Worm (Caenorhabditis elegans) whole organism, L4 larva: ENCODE measurements around the gene col-96.

Experiments
- D1046.2 ChIP-seq: fragments of 200-800 bp; sonication (Bioruptor generic); IDR thresholded peaks from 2 replicates; pipeline ENCODE4 v1.3.6; 2022; ENCODE audit warnings: missing genetic modification characterization, missing compliant biosample characterization
- F37D6.2 ChIP-seq: sonication (generic microtip); optimal IDR thresholded peaks from 2 replicates; lab custom pipeline; 2016; ENCODE audit warnings: mild to moderate bottlenecking, missing genetic modification characterization, missing compliant biosample characterization
- F49E8.2 ChIP-seq: sonication (generic microtip); optimal IDR thresholded peaks from 2 replicates; lab custom pipeline; 2016; ENCODE audit warnings: missing compliant biosample characterization, mild to moderate bottlenecking, missing genetic modification characterization, borderline replicate concordance
- R02D3.7 ChIP-seq: fragments of 150-350 bp; sonication (generic microtip); optimal IDR thresholded peaks from 3 replicates; lab custom pipeline; 2014; ENCODE audit warnings: missing biosample characterization, missing genetic modification characterization
- T26A8.4 ChIP-seq: fragments of 200-800 bp; sonication (Bioruptor generic); IDR thresholded peaks from 2 replicates; pipeline ENCODE4 v1.3.6; 2022; ENCODE audit warnings: missing genetic modification characterization, missing compliant biosample characterization
- ZK546.5 ChIP-seq, 2 experiments: sonication (generic microtip); optimal IDR thresholded peaks; 2 replicates each; lab custom pipeline; 2017; ENCODE audit warnings: missing biosample characterization in 2 of 2, missing genetic modification characterization in 2 of 2
- attf-4 ChIP-seq: sonication (generic microtip); optimal IDR thresholded peaks from 3 replicates; lab custom pipeline; 2017; ENCODE audit warnings: missing biosample characterization, missing genetic modification characterization
- ceh-20 ChIP-seq: fragments of 200-800 bp; sonication (Bioruptor generic); IDR thresholded peaks from 2 replicates; pipeline ENCODE4 v1.3.6; 2022; ENCODE audit warnings: missing genetic modification reagents, missing genetic modification characterization, missing compliant biosample characterization
- ceh-44 ChIP-seq: fragments of 200-800 bp; sonication (Bioruptor generic); IDR thresholded peaks from 2 replicates; pipeline ENCODE4 v1.3.6; 2022; ENCODE audit warnings: missing genetic modification reagents, missing genetic modification characterization, missing compliant biosample characterization
- ceh-62 ChIP-seq: sonication (generic microtip); optimal IDR thresholded peaks from 2 replicates; lab custom pipeline; 2017; ENCODE audit warnings: missing biosample characterization, missing genetic modification characterization
- ctbp-1 ChIP-seq: fragments of 200-800 bp; sonication (Bioruptor generic); IDR thresholded peaks from 2 replicates; pipeline ENCODE4 v1.3.6; 2022; ENCODE audit warnings: missing genetic modification reagents, missing genetic modification characterization, missing compliant biosample characterization
- daf-16 ChIP-seq, 3 experiments: sonication (generic microtip); optimal IDR thresholded peaks; 2 replicates each; lab custom pipeline; 2016 to 2017; ENCODE audit warnings: missing genetic modification characterization in 3 of 3, missing genetic modification reagents in 3 of 3, mild to moderate bottlenecking in 2 of 3, missing compliant biosample characterization in 2 of 3, missing biosample characterization in 1 of 3, moderate library complexity in 1 of 3
- daf-19 ChIP-seq: fragments of 200-800 bp; sonication (Bioruptor generic); conservative IDR thresholded peaks from 2 replicates; pipeline ENCODE4 v1.3.6; 2022; ENCODE audit warnings: missing genetic modification characterization, missing compliant biosample characterization
- dmd-6 ChIP-seq: fragments of 200-800 bp; sonication (Bioruptor generic); IDR thresholded peaks from 2 replicates; pipeline ENCODE4 v1.3.6; 2022; ENCODE audit warnings: missing genetic modification reagents, missing genetic modification characterization, missing compliant biosample characterization
- dpl-1 ChIP-seq: fragments of 150-350 bp; optimal IDR thresholded peaks from 2 replicates; lab custom pipeline; 2014; ENCODE audit warnings: missing biosample characterization, missing genetic modification reagents, missing genetic modification characterization
- dve-1 ChIP-seq: sonication (generic microtip); optimal IDR thresholded peaks from 2 replicates; lab custom pipeline; 2017; ENCODE audit warnings: antibody characterized with exemption, mild to moderate bottlenecking, missing genetic modification characterization, missing compliant biosample characterization; ENCODE audit not compliant: insufficient read depth
- fkh-10 ChIP-seq: fragments of 150-350 bp; optimal IDR thresholded peaks from 2 replicates; lab custom pipeline; 2014; ENCODE audit warnings: missing biosample characterization, missing genetic modification reagents, missing genetic modification characterization
- hif-1 ChIP-seq, 2 experiments: sonication (generic microtip); optimal IDR thresholded peaks; 2 replicates each; lab custom pipeline; 2016 to 2017; ENCODE audit warnings: missing compliant biosample characterization in 2 of 2, missing genetic modification characterization in 2 of 2, missing genetic modification reagents in 2 of 2, missing genotype in 2 of 2, mild to moderate bottlenecking in 1 of 2
- hlh-11 ChIP-seq: fragments of 200-800 bp; sonication (Bioruptor generic); optimal IDR thresholded peaks from 2 replicates; lab custom pipeline; 2018; ENCODE audit warnings: mild to moderate bottlenecking, missing genetic modification characterization, missing compliant biosample characterization
- hmg-1.1 ChIP-seq: fragments of 200-800 bp; sonication (Bioruptor generic); IDR thresholded peaks from 2 replicates; pipeline ENCODE4 v1.3.6; 2022; ENCODE audit warnings: missing genetic modification reagents, missing genetic modification characterization, missing compliant biosample characterization
- jun-1 ChIP-seq: fragments of 150-350 bp; optimal IDR thresholded peaks from 2 replicates; lab custom pipeline; 2014; ENCODE audit warnings: missing biosample characterization, missing genetic modification reagents, missing genetic modification characterization
- lin-1 ChIP-seq: fragments of 200-800 bp; sonication (Bioruptor generic); IDR thresholded peaks from 2 replicates; pipeline ENCODE4 v1.3.6; 2022; ENCODE audit warnings: missing genetic modification reagents, missing genetic modification characterization, missing compliant biosample characterization
- lin-39 ChIP-seq: fragments of 150-350 bp; optimal IDR thresholded peaks from 2 replicates; lab custom pipeline; 2014; ENCODE audit warnings: missing biosample characterization, missing genetic modification reagents, missing genetic modification characterization
- madf-5 ChIP-seq, 2 experiments: fragments of 200-800 bp; sonication (Bioruptor generic); IDR thresholded peaks; 2 replicates each; pipeline ENCODE4 v1.3.6; 2022; ENCODE audit warnings: missing compliant biosample characterization in 2 of 2, missing genetic modification characterization in 2 of 2
- mdl-1 ChIP-seq, 2 experiments: fragments of 150-350 bp in 1 of 2; sonication (generic microtip) in 1 of 2; optimal IDR thresholded peaks; 2 replicates each; lab custom pipeline; 2014 to 2017; ENCODE audit warnings: missing biosample characterization in 2 of 2, missing genetic modification characterization in 2 of 2
- mdt-29 ChIP-seq: fragments of 200-800 bp; sonication (Bioruptor generic); IDR thresholded peaks from 2 replicates; pipeline ENCODE4 v1.3.6; 2022; ENCODE audit warnings: missing genetic modification reagents, missing genetic modification characterization, missing compliant biosample characterization
- mep-1 ChIP-seq: fragments of 150-350 bp; sonication (generic microtip); optimal IDR thresholded peaks from 3 replicates; lab custom pipeline; 2014; ENCODE audit warnings: missing biosample characterization, missing genetic modification characterization
- mes-2 ChIP-seq: sonication (generic microtip); optimal IDR thresholded peaks from 2 replicates; lab custom pipeline; 2016; ENCODE audit warnings: missing genotype, mild to moderate bottlenecking, missing genetic modification characterization, missing compliant biosample characterization; ENCODE audit not compliant: poor library complexity, severe bottlenecking
- mxl-3 ChIP-seq: fragments of 200-800 bp; sonication (Bioruptor generic); optimal IDR thresholded peaks from 2 replicates; lab custom pipeline; 2018; ENCODE audit warnings: mild to moderate bottlenecking, missing genetic modification characterization, missing compliant biosample characterization
- nhr-10 ChIP-seq: fragments of 150-350 bp; optimal IDR thresholded peaks from 2 replicates; lab custom pipeline; 2014; ENCODE audit warnings: missing biosample characterization, missing genetic modification characterization
- nhr-102 ChIP-seq: sonication (generic microtip); optimal IDR thresholded peaks from 2 replicates; lab custom pipeline; 2016; ENCODE audit warnings: mild to moderate bottlenecking, missing genetic modification characterization, moderate library complexity, missing compliant biosample characterization
- nhr-11 ChIP-seq: fragments of 150-350 bp; optimal IDR thresholded peaks from 2 replicates; lab custom pipeline; 2014; ENCODE audit warnings: missing biosample characterization, missing genetic modification characterization
- nhr-111 ChIP-seq: fragments of 200-800 bp; sonication (Bioruptor generic); optimal IDR thresholded peaks from 2 replicates; lab custom pipeline; 2018; ENCODE audit warnings: mild to moderate bottlenecking, missing genetic modification characterization, missing compliant biosample characterization
- nhr-28 ChIP-seq: fragments of 150-350 bp; optimal IDR thresholded peaks from 2 replicates; lab custom pipeline; 2014; ENCODE audit warnings: missing biosample characterization, missing genetic modification characterization
- nhr-42 ChIP-seq: fragments of 200-800 bp; sonication (Bioruptor generic); IDR thresholded peaks from 2 replicates; pipeline ENCODE4 v1.3.6; 2022; ENCODE audit warnings: missing genetic modification characterization, missing compliant biosample characterization
- nhr-48 ChIP-seq: sonication (generic microtip); optimal IDR thresholded peaks from 2 replicates; lab custom pipeline; 2016; ENCODE audit warnings: mild to moderate bottlenecking, missing genetic modification characterization, missing compliant biosample characterization
- nhr-6 ChIP-seq: fragments of 150-350 bp; optimal IDR thresholded peaks from 2 replicates; lab custom pipeline; 2014; ENCODE audit warnings: missing biosample characterization, missing genetic modification characterization
- nhr-76 ChIP-seq: fragments of 150-350 bp; optimal IDR thresholded peaks from 2 replicates; lab custom pipeline; 2014; ENCODE audit warnings: missing biosample characterization, missing genetic modification characterization
- nhr-77 ChIP-seq: fragments of 150-350 bp; optimal IDR thresholded peaks from 2 replicates; lab custom pipeline; 2014; ENCODE audit warnings: missing biosample characterization, missing genetic modification characterization
- pha-4 ChIP-seq, 2 experiments: fragments of 150-350 bp in 1 of 2; fragments of 200-800 bp in 1 of 2; sonication (Bioruptor generic) in 1 of 2; IDR thresholded peaks in 1 of 2; optimal IDR thresholded peaks in 1 of 2; 2 replicates each; pipeline versions ENCODE4 v1.3.6 to Lab custom; 2014 to 2022; ENCODE audit warnings: missing genetic modification characterization in 2 of 2, missing genetic modification reagents in 2 of 2, missing biosample characterization in 1 of 2, missing compliant biosample characterization in 1 of 2
- pqm-1 ChIP-seq: sonication (generic microtip); optimal IDR thresholded peaks from 2 replicates; lab custom pipeline; 2017; ENCODE audit warnings: missing biosample characterization, missing genetic modification characterization
- saeg-2 ChIP-seq: fragments of 200-800 bp; sonication (Bioruptor generic); IDR thresholded peaks from 2 replicates; pipeline ENCODE4 v1.3.6; 2022; ENCODE audit warnings: missing genetic modification reagents, missing genetic modification characterization, missing compliant biosample characterization
- sdz-12 ChIP-seq: fragments of 200-800 bp; sonication (Bioruptor generic); optimal IDR thresholded peaks from 2 replicates; lab custom pipeline; 2018; ENCODE audit warnings: mild to moderate bottlenecking, missing genetic modification characterization, missing compliant biosample characterization
- skn-1 ChIP-seq: fragments of 150-350 bp; optimal IDR thresholded peaks from 2 replicates; lab custom pipeline; 2014; ENCODE audit warnings: missing biosample characterization, missing genetic modification characterization
- snpc-4 ChIP-seq: fragments of 150-350 bp; optimal IDR thresholded peaks from 2 replicates; lab custom pipeline; 2014; ENCODE audit warnings: missing biosample characterization, missing genetic modification characterization
- spr-3 ChIP-seq: fragments of 200-800 bp; sonication (Bioruptor generic); optimal IDR thresholded peaks from 2 replicates; lab custom pipeline; 2018; ENCODE audit warnings: mild to moderate bottlenecking, missing genetic modification characterization, missing compliant biosample characterization
- vab-7 ChIP-seq: fragments of 200-800 bp; sonication (Bioruptor generic); IDR thresholded peaks from 2 replicates; pipeline ENCODE4 v1.3.6; 2022; ENCODE audit warnings: missing genetic modification reagents, missing genetic modification characterization, missing compliant biosample characterization
- zfp-3 ChIP-seq: fragments of 200-800 bp; sonication (Bioruptor generic); conservative IDR thresholded peaks from 2 replicates; pipeline ENCODE4 v1.3.6; 2022; ENCODE audit warnings: missing genetic modification reagents, missing genetic modification characterization, missing compliant biosample characterization
- zip-2 ChIP-seq: fragments of 150-350 bp; optimal IDR thresholded peaks from 2 replicates; lab custom pipeline; 2014; ENCODE audit warnings: missing biosample characterization, missing genetic modification characterization
- ztf-7 ChIP-seq: fragments of 150-350 bp; optimal IDR thresholded peaks from 2 replicates; lab custom pipeline; 2014; ENCODE audit warnings: missing biosample characterization, missing genetic modification characterization

col-96 gene

ce11 chrIII:11689303-11689702 is 17.3 kb downstream of the col-96 start (continued):
- no peak for TF ChIP-seq nhr-42 (GFP tag; lab: Robert Waterston, UW)
- TF ChIP-seq hif-1 (tag; optimal IDR thresholded peaks at IDR 0.05; lab: Kevin White, UChicago) = peak in 1 of 2 experiments; percentile 59
- TF ChIP-seq dpl-1 (GFP tag; lab: Kevin White, UChicago) = peak; percentile 42
- peak; percentile 68 for TF ChIP-seq mes-2 (tag; lab: Kevin White, UChicago)
- TF ChIP-seq lin-1 (GFP tag; lab: Robert Waterston, UW) = peak; percentile 70; the same call in 1 of the 2 replicates
- peak; percentile 82 for TF ChIP-seq mep-1 (tag; lab: Kevin White, UChicago)
- TF ChIP-seq nhr-76 (tag; lab: Kevin White, UChicago) = no peak
- TF ChIP-seq ceh-20 (GFP tag; lab: Robert Waterston, UW) = no peak
- TF ChIP-seq R02D3.7 (tag; lab: Kevin White, UChicago) = no peak
- TF ChIP-seq spr-3 (GFP tag; lab: Kevin White, UChicago) = no peak
- no peak for TF ChIP-seq lin-39
- TF ChIP-seq nhr-28 (tag; lab: Kevin White, UChicago) = peak; percentile 99
- TF ChIP-seq mdl-1 (tag; optimal IDR thresholded peaks at IDR 0.05; lab: Kevin White, UChicago) = peak in 1 of 2 experiments; percentile 58
- TF ChIP-seq nhr-10 = peak; percentile 81
- no peak for TF ChIP-seq daf-19 (GFP tag; lab: Robert Waterston, UW)
- no peak for TF ChIP-seq ceh-62
- no peak for TF ChIP-seq sdz-12 (GFP tag; lab: Kevin White, UChicago)
- TF ChIP-seq jun-1 (tag; lab: Kevin White, UChicago) = peak; percentile 37
- no peak for TF ChIP-seq D1046.2 (GFP tag; lab: Robert Waterston, UW)
- no peak for TF ChIP-seq mdt-29
- TF ChIP-seq skn-1 (tag; lab: Kevin White, UChicago) = no peak
- no peak for TF ChIP-seq snpc-4
- 0 out of 2 replicates have a peak, but pooled peaks have one; percentile 35 for TF ChIP-seq T26A8.4
- no peak for TF ChIP-seq vab-7 (GFP tag; lab: Robert Waterston, UW)
- TF ChIP-seq hmg-1.1 (GFP tag; lab: Robert Waterston, UW) = peak; percentile 48; the same call in 1 of the 2 replicates
- TF ChIP-seq nhr-77 = peak; percentile 79
- TF ChIP-seq nhr-11 (tag; lab: Kevin White, UChicago) = peak; percentile 34
- no peak for TF ChIP-seq ctbp-1 (GFP tag; lab: Robert Waterston, UW)
- no peak for TF ChIP-seq F37D6.2 (tag; lab: Kevin White, UChicago)
- TF ChIP-seq saeg-2 (GFP tag; lab: Robert Waterston, UW) = no peak
- peak; percentile 86 for TF ChIP-seq pqm-1 (tag; lab: Kevin White, UChicago)
- TF ChIP-seq fkh-10 (GFP tag; lab: Kevin White, UChicago) = no peak
- TF ChIP-seq nhr-6 = peak; percentile 45
- peak; percentile 69 for TF ChIP-seq mxl-3 (GFP tag; lab: Kevin White, UChicago)
- peak; percentile 56 for TF ChIP-seq ztf-7
- peak; percentile 94 for TF ChIP-seq hlh-11 (tag; lab: Kevin White, UChicago)
- peak; percentile 96 for TF ChIP-seq dve-1 (tag; lab: Kevin White, UChicago)
- no peak for TF ChIP-seq ZK546.5 (tag; optimal IDR thresholded peaks at IDR 0.05; lab: Kevin White, UChicago)
- TF ChIP-seq daf-16 (GFP tag; optimal IDR thresholded peaks at IDR 0.05; lab: Kevin White, UChicago) = no peak
- peak; percentile 93 for TF ChIP-seq daf-16 (tag; optimal IDR thresholded peaks at IDR 0.05; lab: Kevin White, UChicago)
- peak; percentile 55 for TF ChIP-seq nhr-48 (tag; lab: Kevin White, UChicago)
- TF ChIP-seq madf-5 (GFP tag; IDR thresholded peaks at IDR 0.05; lab: Robert Waterston, UW) = no peak
- no peak for TF ChIP-seq ceh-44 (GFP tag; lab: Robert Waterston, UW)
- TF ChIP-seq dmd-6 (GFP tag; lab: Robert Waterston, UW) = peak; percentile 88
- TF ChIP-seq zfp-3 = no peak
- peak; percentile 39 for TF ChIP-seq nhr-102 (tag; lab: Kevin White, UChicago)
- TF ChIP-seq pha-4 (GFP tag; IDR thresholded peaks at IDR 0.05; lab: Robert Waterston, UW) = no peak
- peak; percentile 22 for TF ChIP-seq pha-4 (tag; optimal IDR thresholded peaks at IDR 0.05; lab: Kevin White, UChicago)
- no peak for TF ChIP-seq attf-4 (tag; lab: Kevin White, UChicago)
- no peak for TF ChIP-seq F49E8.2 (tag; lab: Kevin White, UChicago)
- TF ChIP-seq zip-2 (tag; lab: Kevin White, UChicago) = no peak
- TF ChIP-seq nhr-111 = no peak
